Worm (Caenorhabditis elegans): Measurements from ENCODE around the gene degl-1.
"Not testable (repeated sequence)": the region's sequence is repeated elsewhere in the genome, so short reads cannot be mapped to it uniquely, and the experiment has no call there.

Gene degl-1

DNA sequence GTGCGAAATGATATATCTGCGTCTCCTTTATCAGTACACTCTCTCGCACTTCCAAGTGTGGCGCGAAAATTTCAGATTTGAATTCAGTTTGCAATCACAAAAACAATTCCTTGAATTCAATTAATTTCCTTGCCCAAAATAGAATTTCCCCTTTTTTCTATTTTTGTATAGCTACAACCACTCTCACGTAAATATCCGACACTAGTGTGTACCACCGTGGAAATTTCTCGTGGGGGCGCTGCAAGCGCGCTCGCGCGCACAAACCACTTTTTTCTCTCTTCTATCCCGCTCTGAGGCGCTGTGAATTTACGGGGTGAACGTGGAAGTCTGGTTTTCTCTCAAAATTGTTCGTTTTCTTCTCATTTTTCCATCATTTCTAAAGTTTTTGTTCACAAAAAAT, 10.3 kb upstream of the degl-1 start, which contains the start of gene Y57G11C.8:
TSS of gene Y57G11C.8 (plus strand) at position 301 of the 400 bp plus-strand sequence.
- TF ChIP-seq unc-62 (GFP tag; optimal IDR thresholded peaks at IDR 0.05), result no peak

DNA sequence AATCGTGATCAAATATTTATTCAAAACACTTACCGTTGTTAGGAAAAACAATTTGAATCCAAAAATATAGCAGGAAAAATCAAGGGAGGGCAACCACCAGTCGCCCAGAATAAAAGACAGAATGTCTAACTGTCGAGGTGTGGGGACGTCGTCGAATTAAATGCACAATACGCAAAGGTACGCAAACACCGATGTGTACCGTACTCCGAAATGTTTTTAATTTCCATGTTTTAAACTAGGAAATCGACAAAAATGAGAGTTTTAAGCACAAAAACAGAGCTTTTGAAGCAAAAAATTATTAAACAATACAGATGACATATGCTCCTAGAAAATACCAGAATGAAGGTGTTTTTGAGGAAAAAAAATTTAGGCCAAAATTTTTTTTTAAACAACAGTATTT, 3.2 kb upstream of the degl-1 start, which contains the start of gene Y57G11C.51:
TSS of gene Y57G11C.51 (minus strand) at position 101 of the 400 bp plus-strand sequence.
- TF ChIP-seq unc-62 (GFP tag; optimal IDR thresholded peaks at IDR 0.05), result not testable (repeated sequence)

DNA sequence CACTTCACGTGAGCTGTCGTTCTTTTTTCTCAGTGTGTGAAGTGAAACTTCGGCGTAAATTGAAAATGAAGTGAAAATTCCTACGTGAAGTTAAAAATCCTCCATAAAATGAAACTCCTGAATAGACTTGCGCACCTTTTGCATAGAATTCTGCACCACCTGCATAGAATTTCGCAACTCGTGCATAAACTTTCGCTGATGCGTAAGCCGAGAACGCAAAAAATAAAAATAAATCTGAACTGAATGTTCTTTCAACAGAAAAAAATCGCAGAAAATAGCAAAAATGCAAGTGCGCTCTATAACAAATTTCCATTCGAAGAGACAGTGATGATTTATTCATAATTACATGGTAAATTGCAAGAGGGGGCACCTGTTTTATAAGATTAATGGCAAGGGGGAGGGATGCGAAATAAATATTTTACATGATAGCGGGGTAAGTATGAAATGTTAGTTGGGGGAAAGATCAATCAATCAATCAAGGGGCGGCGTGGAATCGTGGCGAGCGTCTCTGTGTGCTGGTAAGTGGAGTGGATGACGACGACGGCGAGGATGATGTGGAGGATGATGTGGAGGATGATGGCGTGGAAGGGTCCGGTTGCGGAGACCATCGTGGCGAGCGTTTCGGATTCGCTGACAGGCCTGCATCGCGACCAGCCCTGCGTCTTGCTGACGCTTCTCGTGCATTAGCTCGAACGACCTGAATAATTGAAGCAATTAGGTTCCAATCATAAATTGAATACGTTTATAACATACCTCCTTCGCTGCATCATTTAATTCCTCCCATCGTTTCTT, 2.3 kb upstream of the degl-1 start, which contains the start of gene Y57G11C.36:
TSS of gene Y57G11C.36 (minus strand) at position 502 of the 792 bp plus-strand sequence.
- no peak for TF ChIP-seq unc-62 (GFP tag; optimal IDR thresholded peaks at IDR 0.05)

DNA sequence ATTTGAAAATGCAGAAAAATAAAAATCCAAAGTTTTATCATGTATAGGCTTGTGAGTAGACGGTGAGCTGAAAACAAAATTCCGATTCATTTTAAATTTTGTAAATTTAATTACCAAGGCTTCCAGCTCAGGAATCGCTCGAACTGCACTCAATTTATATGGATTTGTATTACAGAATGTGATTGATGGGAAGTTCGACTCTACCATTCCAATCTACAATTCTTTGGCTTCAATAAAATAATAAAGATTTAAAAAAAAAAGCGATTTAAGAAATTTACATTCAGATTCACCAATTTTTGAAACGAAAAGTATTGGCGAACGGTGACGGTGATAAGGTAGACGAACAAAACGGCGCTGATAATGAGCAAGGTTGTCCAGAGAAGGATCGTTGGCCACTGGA, 562 bp downstream of the degl-1 start:
- no peak for TF ChIP-seq unc-62 (GFP tag; optimal IDR thresholded peaks at IDR 0.05)

DNA sequence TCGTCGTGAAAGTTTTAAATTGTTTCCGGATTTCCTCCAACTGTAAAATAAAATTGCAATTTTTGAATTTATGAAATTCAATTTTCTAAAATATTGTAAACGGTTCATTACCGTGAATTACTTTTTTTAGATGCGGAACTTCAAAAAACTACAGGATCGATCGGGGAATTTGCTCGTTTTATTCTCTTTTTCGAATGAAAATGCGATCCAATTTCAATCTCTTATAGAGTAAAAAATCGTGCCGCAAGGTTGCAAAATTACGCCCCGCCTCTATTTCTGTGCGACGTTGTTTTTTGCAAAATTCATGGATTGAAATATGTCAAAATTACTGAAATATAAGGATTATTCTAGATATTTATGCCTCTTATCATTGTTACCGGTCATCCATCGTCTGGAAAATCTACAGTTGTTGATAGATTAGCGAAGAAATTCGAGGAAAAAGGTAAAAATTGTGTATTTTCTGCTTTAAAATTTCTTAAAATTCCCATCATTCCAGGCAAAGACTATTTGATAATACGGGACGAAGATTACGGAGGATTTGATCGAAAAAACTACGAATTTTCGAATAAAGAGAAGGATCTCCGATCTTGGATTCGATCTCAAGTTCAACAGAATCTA, 1.9 kb downstream of the degl-1 start, which contains the start of gene Y57G11C.43:
TSS of gene Y57G11C.43 (plus strand) at position 224 of the 618 bp plus-strand sequence.
- TF ChIP-seq unc-62 (GFP tag; optimal IDR thresholded peaks at IDR 0.05), result no peak

DNA sequence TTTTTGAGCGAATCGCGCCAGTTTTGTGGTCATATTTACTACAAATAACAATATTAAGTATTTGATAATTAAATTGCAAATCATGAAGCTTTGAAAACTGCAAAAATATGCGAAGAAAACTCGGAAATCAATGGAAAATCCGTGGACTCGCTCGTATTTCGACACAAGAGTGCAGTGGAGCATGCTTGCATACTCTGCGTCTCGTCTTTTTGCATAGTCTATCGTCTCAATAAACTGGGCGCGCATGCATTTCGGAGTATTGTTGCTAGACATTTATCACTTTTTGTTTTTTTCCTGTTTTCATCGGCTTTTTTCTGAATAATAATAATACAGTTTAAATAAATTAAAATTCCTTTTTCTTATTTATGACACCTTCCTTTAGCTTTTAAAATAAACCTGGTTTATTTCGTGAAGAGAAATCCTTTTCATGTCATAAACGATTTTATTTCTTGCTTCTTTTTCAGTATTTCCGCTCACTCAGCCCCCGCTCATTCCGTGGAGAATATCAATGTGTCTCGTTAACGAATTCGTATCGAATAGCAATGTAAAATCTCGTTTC, 3.5 kb downstream of the degl-1 start, which contains the start of the genes mrps-7 and Y57G11C.3:
TSS of gene mrps-7 (minus strand) at position 38 of the 559 bp plus-strand sequence.
TSS of gene Y57G11C.3 (plus strand) at position 509 of the 559 bp plus-strand sequence.
- TF ChIP-seq unc-62 (GFP tag; optimal IDR thresholded peaks at IDR 0.05), result no peak

DNA sequence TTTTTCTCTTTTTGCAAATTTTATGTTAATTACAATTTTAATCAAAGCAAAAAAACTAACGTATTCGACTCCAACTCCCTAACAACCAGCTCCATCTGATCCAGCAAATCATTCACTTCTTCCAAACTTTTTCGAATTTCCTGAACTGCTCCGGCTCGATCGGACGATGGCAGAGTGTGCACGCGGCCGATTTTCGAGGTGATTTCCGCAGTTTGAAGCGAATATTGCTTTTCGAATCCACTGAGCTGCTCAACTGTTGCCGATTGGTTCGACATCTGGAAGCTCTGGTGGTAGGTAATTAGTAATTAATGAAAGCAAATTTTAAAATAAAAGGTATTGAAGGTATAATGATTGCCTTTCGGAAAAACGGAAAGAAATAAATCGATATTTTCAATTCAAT, 4.8 kb downstream of the degl-1 start, which contains the start of gene vti-1:
TSS of gene vti-1 (minus strand) at position 284 of the 400 bp plus-strand sequence.
- no peak for TF ChIP-seq unc-62 (GFP tag; optimal IDR thresholded peaks at IDR 0.05)

DNA sequence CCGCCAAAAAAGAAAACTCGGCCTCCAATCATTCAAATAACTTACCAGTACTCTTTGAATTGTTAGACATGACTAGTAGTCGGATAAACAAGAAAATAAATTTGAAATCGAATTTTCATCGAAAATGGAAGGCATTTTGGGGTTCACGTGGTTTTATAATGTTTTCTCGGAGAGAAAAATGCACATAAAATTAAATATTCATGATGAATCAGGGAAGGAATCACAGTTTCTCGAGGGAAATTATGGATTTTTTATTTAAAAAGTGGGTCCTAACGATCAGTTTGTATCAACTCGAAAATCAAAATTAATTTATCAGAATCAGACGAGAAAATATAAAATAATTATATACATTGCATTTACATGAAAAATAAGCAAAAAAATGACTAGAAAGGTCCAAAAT, 5.9 kb downstream of the degl-1 start, which contains the start of gene Y57G11C.5:
TSS of gene Y57G11C.5 (minus strand) at position 101 of the 400 bp plus-strand sequence.
- no peak for TF ChIP-seq unc-62 (GFP tag; optimal IDR thresholded peaks at IDR 0.05)

DNA sequence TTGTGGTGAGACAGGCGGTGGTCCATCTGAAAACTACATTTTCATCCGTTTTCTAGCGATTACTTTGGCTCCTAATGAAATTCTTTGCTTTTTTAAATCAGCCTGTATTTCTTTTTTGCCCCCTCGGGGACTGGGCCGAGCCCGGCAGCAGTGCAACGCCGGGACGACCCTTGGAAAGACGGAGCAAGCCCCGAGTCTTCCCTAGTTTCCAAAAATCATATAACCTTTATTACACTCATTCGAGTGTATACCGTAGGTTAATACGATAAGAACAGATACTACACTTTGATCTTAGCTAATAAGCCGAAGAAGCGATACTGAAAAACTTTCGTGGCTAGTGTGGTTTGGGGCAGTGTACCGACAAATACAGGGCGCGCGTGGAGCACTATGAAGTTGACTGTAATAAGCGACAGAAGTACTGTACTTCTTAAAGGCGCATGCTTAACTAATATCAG, 6.5 kb downstream of the degl-1 start:
- no peak for TF ChIP-seq unc-62 (GFP tag; optimal IDR thresholded peaks at IDR 0.05)

DNA sequence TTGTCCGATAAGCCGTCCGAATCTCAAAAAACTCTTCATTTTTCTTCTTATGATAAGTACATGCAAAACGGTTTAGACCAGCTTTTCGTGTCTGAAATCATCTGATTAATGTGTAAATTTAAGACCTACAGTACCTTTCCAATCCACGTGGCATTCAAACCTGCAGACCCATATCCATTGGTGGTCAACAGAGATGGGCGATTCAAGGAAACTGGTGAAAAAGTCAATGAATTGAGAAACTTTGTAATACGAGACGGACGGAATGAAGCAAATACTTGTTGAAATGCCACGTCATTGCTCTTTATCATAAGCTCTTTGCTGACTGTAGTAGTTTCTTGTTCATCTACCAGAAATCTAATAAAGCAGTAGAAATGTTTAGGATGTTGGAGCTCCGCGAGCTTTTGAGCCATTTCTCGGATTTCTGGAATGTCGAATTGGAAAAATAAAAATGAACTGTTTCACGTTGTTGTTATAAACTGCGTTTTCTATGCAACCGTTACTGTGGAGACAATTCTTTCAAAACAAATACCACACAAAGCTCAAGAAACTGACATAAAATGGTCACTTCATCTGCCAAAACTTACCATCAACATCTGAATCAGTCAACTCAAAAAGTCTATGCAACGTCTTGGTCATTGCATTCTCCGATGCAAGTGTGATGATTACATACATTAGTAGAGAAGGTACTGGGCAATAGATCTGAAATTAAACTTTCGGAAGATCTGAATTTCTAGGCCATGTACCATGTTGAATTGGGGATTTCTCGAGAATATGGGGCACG, 7.1 kb downstream of the degl-1 start:
- TF ChIP-seq unc-62 (GFP tag; optimal IDR thresholded peaks at IDR 0.05), result no peak

DNA sequence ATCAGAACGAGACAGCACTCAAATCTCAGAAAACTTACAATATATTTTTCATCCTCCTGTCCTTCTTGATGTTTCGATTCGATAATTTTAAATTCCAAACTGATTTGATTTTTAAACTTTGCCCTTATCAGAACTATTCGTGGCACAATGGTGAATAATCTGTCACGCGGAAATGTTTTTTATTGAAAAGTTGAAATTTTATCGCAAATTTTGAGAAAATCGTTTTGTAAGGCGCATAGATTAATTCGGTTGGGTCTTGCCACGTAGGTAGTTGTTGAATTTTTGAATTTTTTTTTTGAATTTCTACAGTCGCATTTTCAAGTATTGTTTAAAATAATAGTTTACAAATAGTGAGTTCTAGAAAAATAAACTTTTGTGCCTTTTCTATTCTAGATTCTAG, 10.4 kb downstream of the degl-1 start, which contains the start of gene ptp-5.2:
TSS of gene ptp-5.2 (minus strand) at position 101 of the 400 bp plus-strand sequence.
- TF ChIP-seq unc-62 (GFP tag; optimal IDR thresholded peaks at IDR 0.05), result no peak

DNA sequence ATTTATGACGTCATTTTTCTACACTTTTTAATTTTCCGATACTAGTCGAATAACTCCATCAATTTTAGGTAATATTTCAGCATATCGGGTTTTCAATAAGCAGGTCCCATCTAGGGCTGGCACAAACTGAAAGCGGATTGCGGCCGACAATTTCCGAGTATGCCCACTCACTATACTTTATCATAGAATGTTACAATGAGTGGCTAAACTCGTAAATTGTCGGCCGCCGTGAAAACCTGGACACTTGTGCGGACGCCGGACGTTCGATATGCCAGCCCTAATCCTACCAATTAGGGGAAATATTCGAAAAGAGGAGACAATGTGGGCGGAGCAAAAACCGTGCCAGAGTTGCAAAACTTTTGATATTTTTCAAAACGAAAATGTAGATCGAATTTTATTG, 11.6 kb downstream of the degl-1 start:
- no peak for TF ChIP-seq unc-62 (GFP tag; optimal IDR thresholded peaks at IDR 0.05)

DNA sequence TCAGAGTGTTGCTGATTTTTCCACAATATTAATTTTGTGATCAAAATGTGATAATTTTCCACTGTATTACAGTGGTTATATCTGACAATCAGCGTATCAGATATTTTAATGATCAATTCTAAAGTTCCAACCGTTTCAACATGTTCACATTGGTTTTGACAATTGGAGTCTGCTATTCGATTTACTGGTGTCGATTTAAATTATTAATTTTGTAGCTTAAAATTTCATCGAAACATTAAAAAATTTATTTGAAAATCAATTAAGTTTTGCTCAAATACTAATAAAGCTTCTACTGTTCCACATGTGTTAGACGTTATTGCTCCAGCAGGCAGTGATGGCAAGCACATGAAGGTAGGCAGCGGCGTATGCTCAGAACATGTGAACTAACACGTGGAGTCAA, 13.4 kb downstream of the degl-1 start:
- TF ChIP-seq unc-62 (GFP tag; optimal IDR thresholded peaks at IDR 0.05), result no peak

DNA sequence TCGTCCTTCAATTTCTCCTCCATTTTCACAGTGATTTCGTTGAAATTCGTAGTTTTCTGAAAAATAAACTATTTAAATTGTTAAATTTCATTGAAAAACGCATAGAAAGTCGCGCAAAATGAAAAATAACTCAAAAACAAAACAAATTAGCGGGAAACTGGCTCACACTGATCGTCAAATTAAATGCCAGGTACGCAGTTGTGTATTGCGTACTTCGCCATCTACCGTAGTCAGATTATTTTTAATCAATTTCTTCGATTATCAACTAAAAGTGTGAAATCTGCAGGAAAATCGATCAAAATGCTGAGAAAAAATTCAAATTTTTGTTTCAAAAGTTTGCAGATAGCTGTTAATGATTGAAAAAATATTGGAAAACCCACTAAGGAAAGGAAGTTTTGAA, 16.3 kb downstream of the degl-1 start, which contains the start of gene Y57G11C.499:
TSS of gene Y57G11C.499 (minus strand) at position 23 of the 400 bp plus-strand sequence.
- TF ChIP-seq unc-62 (GFP tag; optimal IDR thresholded peaks at IDR 0.05), result no peak

DNA sequence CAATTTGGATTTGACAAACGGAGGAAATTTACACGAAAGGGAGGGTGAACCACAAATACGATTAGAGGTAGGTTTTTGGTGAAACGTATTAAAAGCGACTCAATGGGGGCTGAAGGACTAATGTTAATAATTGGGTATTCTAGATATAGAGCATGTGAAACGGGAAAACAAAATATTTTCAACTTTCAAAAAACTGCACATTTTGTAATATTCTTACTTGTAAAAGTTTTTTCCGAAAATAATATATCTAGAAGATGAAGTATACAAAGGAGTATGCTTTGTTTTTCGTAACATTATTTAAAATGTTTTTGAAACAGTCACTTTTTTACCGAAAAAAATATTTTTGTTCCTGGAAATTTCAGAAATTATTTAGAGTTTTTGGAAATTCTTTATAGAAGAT, 29.3 kb downstream of the degl-1 start:
- TF ChIP-seq unc-62 (GFP tag; optimal IDR thresholded peaks at IDR 0.05), result no peak

Data from whole organism, dauer.